Worm (Caenorhabditis elegans) whole organism, L3 larva: ENCODE results near the gene btb-11.

Source experiments
- aly-2 ChIP-seq: fragments of 150-350 bp; optimal IDR thresholded peaks from 2 replicates; lab custom pipeline; 2014; ENCODE audit warnings: missing biosample characterization, missing genetic modification characterization
- ama-1 ChIP-seq: fragments of 150-350 bp; optimal IDR thresholded peaks from 2 replicates; lab custom pipeline; 2018
- egl-27 ChIP-seq: sonication (generic microtip); optimal IDR thresholded peaks from 4 replicates; lab custom pipeline; 2017; ENCODE audit warnings: missing biosample characterization, missing genetic modification reagents, missing genetic modification characterization
- egl-5 ChIP-seq: fragments of 150-350 bp; optimal IDR thresholded peaks from 2 replicates; lab custom pipeline; 2017; ENCODE audit warnings: missing biosample characterization, missing genetic modification reagents, missing genetic modification characterization, inconsistent platforms
- elt-3 ChIP-seq, 3 experiments: fragments of 150-350 bp in 1 of 3; sonication (generic microtip) in 2 of 3; optimal IDR thresholded peaks; 2 replicates in 2 of 3; 4 replicates in 1 of 3; lab custom pipeline; 2014 to 2017; ENCODE audit warnings: missing biosample characterization in 3 of 3, missing genetic modification characterization in 3 of 3
- fkh-10 ChIP-seq: sonication (generic microtip); optimal IDR thresholded peaks from 2 replicates; lab custom pipeline; 2017; ENCODE audit warnings: missing biosample characterization, missing genetic modification reagents, missing genetic modification characterization
- jun-1 ChIP-seq: fragments of 150-350 bp; optimal IDR thresholded peaks from 2 replicates; lab custom pipeline; 2014; ENCODE audit warnings: missing biosample characterization, missing genetic modification reagents, missing genetic modification characterization
- lin-39 ChIP-seq: fragments of 150-350 bp; optimal IDR thresholded peaks from 2 replicates; lab custom pipeline; 2018; ENCODE audit warnings: missing biosample characterization, missing genetic modification reagents, missing genetic modification characterization
- mml-1 ChIP-seq: fragments of 150-350 bp; sonication (generic microtip); optimal IDR thresholded peaks from 3 replicates; lab custom pipeline; 2014; ENCODE audit warnings: missing biosample characterization, missing genetic modification characterization
- nhr-237 ChIP-seq: fragments of 150-350 bp; optimal IDR thresholded peaks from 2 replicates; lab custom pipeline; 2014; ENCODE audit warnings: missing biosample characterization, missing genetic modification characterization
- pha-4 ChIP-seq: fragments of 150-350 bp; optimal IDR thresholded peaks from 2 replicates; lab custom pipeline; 2014; ENCODE audit warnings: missing biosample characterization, missing genetic modification reagents, missing genetic modification characterization
- snpc-4 ChIP-seq: fragments of 150-350 bp; optimal IDR thresholded peaks from 2 replicates; lab custom pipeline; 2014; ENCODE audit warnings: missing biosample characterization, missing genetic modification characterization
- unc-62 ChIP-seq: fragments of 150-350 bp; sonication (generic microtip); optimal IDR thresholded peaks from 4 replicates; lab custom pipeline; 2014; ENCODE audit warnings: missing biosample characterization, missing genetic modification reagents, missing genetic modification characterization
- ztf-11 ChIP-seq: fragments of 150-350 bp; optimal IDR thresholded peaks from 2 replicates; lab custom pipeline; 2014; ENCODE audit warnings: missing biosample characterization, missing genetic modification characterization

ce11 chrII:1001351-1001750 is 23.2 kb downstream of the btb-11 start, which contains the start of the genes fbxb-30 and F45D11.5:
- no peak for TF ChIP-seq lin-39
- TF ChIP-seq elt-3 (tag; optimal IDR thresholded peaks at IDR 0.05; lab: Kevin White, UChicago): no peak
- no peak for TF ChIP-seq ama-1 (lab: Kevin White, UChicago)
- no peak for TF ChIP-seq fkh-10 (GFP tag; lab: Kevin White, UChicago)
- TF ChIP-seq nhr-237 (tag; lab: Kevin White, UChicago): no peak
- TF ChIP-seq pha-4: no peak
- TF ChIP-seq jun-1 (tag; lab: Kevin White, UChicago): no peak
- no peak for TF ChIP-seq mml-1 (tag; lab: Kevin White, UChicago)
- TF ChIP-seq egl-27 (tag; lab: Kevin White, UChicago): no peak
- TF ChIP-seq snpc-4 (tag; lab: Kevin White, UChicago): no peak
- TF ChIP-seq ztf-11: no peak
- no peak for TF ChIP-seq egl-5 (tag; lab: Kevin White, UChicago)
- TF ChIP-seq aly-2: no peak
- no peak for TF ChIP-seq unc-62 (GFP tag; lab: Kevin White, UChicago)
